Fruit fly (Drosophila melanogaster): Measurements from ENCODE around the gene CG32270.

CG32270 gene

dm6 chr3L:3249997-3250774 lies 41.4 kb upstream of the CG32270 start (continued):
- TF ChIP-seq CG3847 (GFP tag; IDR thresholded peaks at IDR 0.05) (peak; percentile 89), gfzf (GFP tag; optimal IDR thresholded peaks at IDR 0.05) (no peak), CG17829 (tag; optimal IDR thresholded peaks at IDR 0.05) (peak; percentile 95), da (GFP tag; optimal IDR thresholded peaks at IDR 0.05) (peak; percentile 84), cas (GFP tag; IDR thresholded peaks at IDR 0.05) (0 out of 2 replicates have a peak, but pooled peaks have one; percentile 29), Adf1 (GFP tag; IDR thresholded peaks at IDR 0.05) (peak; percentile 33), lab (GFP tag; optimal IDR thresholded peaks at IDR 0.05) (peak; percentile 89), CG2120 (GFP tag; optimal IDR thresholded peaks at IDR 0.05) (peak; percentile 98), lilli (GFP tag; optimal IDR thresholded peaks at IDR 0.05) (peak; percentile 96), HHEX (GFP tag; optimal IDR thresholded peaks at IDR 0.05) (peak; percentile 93), unc-4 (GFP tag; IDR thresholded peaks at IDR 0.05; ENCODE audit: partially characterized antibody) (0 out of 2 replicates have a peak, but pooled peaks have one; percentile 15), ash1 (GFP tag; optimal IDR thresholded peaks at IDR 0.05) (no peak), gcm2 (GFP tag; optimal IDR thresholded peaks at IDR 0.05) (peak; percentile 90), Aef1 (GFP tag; IDR thresholded peaks at IDR 0.05) (peak; percentile 79), CG32532 (GFP tag; IDR thresholded peaks at IDR 0.05) (peak; percentile 82), nerfin-1 (tag; optimal IDR thresholded peaks at IDR 0.05) (peak; percentile 92), Six4 (GFP tag; optimal IDR thresholded peaks at IDR 0.05) (peak; percentile 94), CG15601 (tag; optimal IDR thresholded peaks at IDR 0.05) (peak; percentile 94), CG15073 (GFP tag; optimal IDR thresholded peaks at IDR 0.05) (peak; percentile 76), yki (optimal IDR thresholded peaks at IDR 0.05) (peak; percentile 6), nmo (GFP tag; optimal IDR thresholded peaks at IDR 0.05) (peak; percentile 98), dan (GFP tag; IDR thresholded peaks at IDR 0.05) (peak; percentile 27; the same call in 1 of the 2 replicates), CG8924 (tag; optimal IDR thresholded peaks at IDR 0.05) (peak; percentile 98), CG9817 (tag; optimal IDR thresholded peaks at IDR 0.05) (peak; percentile 90), prd (optimal IDR thresholded peaks at IDR 0.05) (no peak), prd (GFP tag; IDR thresholded peaks at IDR 0.05) (peak; percentile 93), CG42726 (GFP tag; IDR thresholded peaks at IDR 0.05; ENCODE audit: partially characterized antibody) (no peak), lov (optimal IDR thresholded peaks at IDR 0.05) (no peak), lov (GFP tag; IDR thresholded peaks at IDR 0.05) (peak; percentile 61; the same call in 1 of the 3 replicates), CG14441 (GFP tag; IDR thresholded peaks at IDR 0.05) (peak; percentile 84), Deaf1 (tag; optimal IDR thresholded peaks at IDR 0.05) (peak; percentile 70), CG4707 (GFP tag; optimal IDR thresholded peaks at IDR 0.05) (peak; percentile 76), CG9215 (GFP tag; IDR thresholded peaks at IDR 0.05) (peak; percentile 87), CG11560 (tag; IDR thresholded peaks at IDR 0.05) (peak; percentile 78), CG16815 (GFP tag; optimal IDR thresholded peaks at IDR 0.05) (peak; percentile 97), vvl (GFP tag; IDR thresholded peaks at IDR 0.05) (peak; percentile 79), chn (GFP tag; optimal IDR thresholded peaks at IDR 0.05) (peak; percentile 92), CG3065 (GFP tag; optimal IDR thresholded peaks at IDR 0.05) (peak; percentile 86), CG17359 (tag; optimal IDR thresholded peaks at IDR 0.05) (peak; percentile 85), ewg (GFP tag; optimal IDR thresholded peaks at IDR 0.05) (peak; percentile 91), PHDP (tag; optimal IDR thresholded peaks at IDR 0.05) (peak; percentile 94), kay (GFP tag; optimal IDR thresholded peaks at IDR 0.05) (peak; percentile 89), pho (GFP tag; optimal IDR thresholded peaks at IDR 0.05) (peak; percentile 96), Rfx (GFP tag; IDR thresholded peaks at IDR 0.05) (peak; percentile 89), CG3281 (GFP tag; optimal IDR thresholded peaks at IDR 0.05) (peak; percentile 95), CG13296 (GFP tag; optimal IDR thresholded peaks at IDR 0.05) (peak; percentile 90), NK7.1 (GFP tag; optimal IDR thresholded peaks at IDR 0.05) (peak; percentile 91), D19A (tag; optimal IDR thresholded peaks at IDR 0.05) (peak; percentile 90), shn (GFP tag; optimal IDR thresholded peaks at IDR 0.05) (peak; percentile 91), CG2129 (GFP tag; IDR thresholded peaks at IDR 0.05; ENCODE audit: partially characterized antibody) (no peak)
